Worm (Caenorhabditis elegans) whole organism, L3 larva: ENCODE measurements around the gene C04F6.7.

Source experiments
- ama-1 ChIP-seq: fragments of 150-350 bp; optimal IDR thresholded peaks from 2 replicates; lab custom pipeline; 2018
- daf-12 ChIP-seq: fragments of 150-350 bp; optimal IDR thresholded peaks from 2 replicates; lab custom pipeline; 2014; ENCODE audit warnings: missing biosample characterization, missing genetic modification reagents, missing genetic modification characterization
- elt-3 ChIP-seq, 3 experiments: fragments of 150-350 bp in 1 of 3; sonication (generic microtip) in 2 of 3; optimal IDR thresholded peaks; 2 replicates in 2 of 3; 4 replicates in 1 of 3; lab custom pipeline; 2014 to 2017; ENCODE audit warnings: missing biosample characterization in 3 of 3, missing genetic modification characterization in 3 of 3
- lin-15B ChIP-seq: fragments of 150-350 bp; optimal IDR thresholded peaks from 2 replicates; lab custom pipeline; 2014; ENCODE audit warnings: missing biosample characterization, missing genetic modification characterization
- lin-39 ChIP-seq: fragments of 150-350 bp; optimal IDR thresholded peaks from 2 replicates; lab custom pipeline; 2018; ENCODE audit warnings: missing biosample characterization, missing genetic modification reagents, missing genetic modification characterization
- lsy-12 ChIP-seq: sonication (generic microtip); optimal IDR thresholded peaks from 2 replicates; lab custom pipeline; 2016; ENCODE audit warnings: mild to moderate bottlenecking, missing genetic modification characterization, missing compliant biosample characterization
- nhr-77 ChIP-seq: fragments of 150-350 bp; optimal IDR thresholded peaks from 2 replicates; lab custom pipeline; 2014; ENCODE audit warnings: missing biosample characterization, missing genetic modification characterization
- pha-4 ChIP-seq: fragments of 150-350 bp; optimal IDR thresholded peaks from 2 replicates; lab custom pipeline; 2014; ENCODE audit warnings: missing biosample characterization, missing genetic modification reagents, missing genetic modification characterization
- pqm-1 ChIP-seq: fragments of 150-350 bp; optimal IDR thresholded peaks from 2 replicates; lab custom pipeline; 2017; ENCODE audit warnings: missing biosample characterization, missing genetic modification characterization, inconsistent platforms
- unc-39 ChIP-seq: sonication (generic microtip); optimal IDR thresholded peaks from 4 replicates; lab custom pipeline; 2017; ENCODE audit warnings: missing biosample characterization, missing genetic modification characterization
- unc-62 ChIP-seq: fragments of 150-350 bp; sonication (generic microtip); optimal IDR thresholded peaks from 4 replicates; lab custom pipeline; 2014; ENCODE audit warnings: missing biosample characterization, missing genetic modification reagents, missing genetic modification characterization
- zag-1 ChIP-seq: fragments of 150-350 bp; optimal IDR thresholded peaks from 2 replicates; lab custom pipeline; 2014; ENCODE audit warnings: missing biosample characterization, missing genetic modification characterization

DNA sequence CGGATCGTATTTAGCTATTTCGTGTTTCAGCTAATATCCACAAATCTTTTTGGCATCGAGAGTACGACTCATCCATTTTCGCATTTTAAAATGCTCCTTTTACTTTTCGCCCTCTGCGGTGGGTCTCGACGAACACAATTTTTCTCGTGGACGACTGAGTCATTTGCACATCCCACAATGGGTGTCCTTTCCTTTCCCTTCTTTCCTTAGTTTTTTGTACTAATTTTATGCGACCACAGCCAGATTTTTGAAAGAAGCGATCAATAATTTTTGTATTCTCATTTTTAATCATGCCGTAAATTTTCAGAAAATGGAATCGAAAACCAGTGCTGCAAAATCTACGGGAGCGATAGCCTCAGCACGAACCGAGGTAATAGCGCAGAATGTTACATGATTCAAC, 17.3 kb downstream of the C04F6.7 start, which contains the start of gene C04F6.9:
- TF ChIP-seq lin-15B (tag; lab: Kevin White, UChicago) (no peak), ama-1 (lab: Kevin White, UChicago) (no peak), lin-39 (tag; lab: Kevin White, UChicago) (no peak), daf-12 (no peak), unc-62 (GFP tag; lab: Kevin White, UChicago) (no peak), lsy-12 (tag; lab: Kevin White, UChicago) (no peak), pha-4 (tag; lab: Kevin White, UChicago) (no peak), unc-39 (tag; lab: Kevin White, UChicago) (no peak), zag-1 (tag; lab: Kevin White, UChicago) (no peak), pqm-1 (tag; lab: Kevin White, UChicago) (no peak), nhr-77 (tag; lab: Kevin White, UChicago) (no peak), elt-3 (tag; optimal IDR thresholded peaks at IDR 0.05; lab: Kevin White, UChicago) (no peak)
